Worm (Caenorhabditis elegans) whole organism, L4/young adult: Measurements from ENCODE around the gene str-101.
"Not testable (repeated sequence)": the region's sequence is repeated elsewhere in the genome, so short reads cannot be mapped to it uniquely, and the experiment has no call there.

Experiments used
- W03F9.2 ChIP-seq: fragments of 150-350 bp; optimal IDR thresholded peaks from 2 replicates; lab custom pipeline; 2014; ENCODE audit warnings: missing biosample characterization, missing genetic modification characterization
- dao-5 ChIP-seq: sonication (generic microtip); optimal IDR thresholded peaks from 2 replicates; lab custom pipeline; 2016; ENCODE audit warnings: missing genotype, missing genetic modification characterization, moderate library complexity, missing compliant biosample characterization
- him-1 ChIP-seq: sonication (generic microtip); optimal IDR thresholded peaks from 2 replicates; lab custom pipeline; 2016; ENCODE audit warnings: missing genotype, missing genetic modification reagents, missing genetic modification characterization, missing compliant biosample characterization

str-101 gene

ce11 chrV:15711898-15712297, at the start of gene str-101:
TSS of gene str-101 (minus strand) at chrV:15711998.
- TF ChIP-seq W03F9.2 (tag; lab: Kevin White, UChicago) = no peak
- TF ChIP-seq dao-5 (tag; lab: Kevin White, UChicago) = no peak
- TF ChIP-seq him-1 = no peak

ce11 chrV:15758449-15758848, 46.7 kb upstream of the str-101 start, which contains the start of gene str-9:
TSS of gene str-9 (plus strand) at chrV:15758749.
- TF ChIP-seq dao-5 (tag; lab: Kevin White, UChicago) (no peak), him-1 (no peak), W03F9.2 (tag; lab: Kevin White, UChicago) (no peak)

ce11 chrV:15757645-15758044, 45.8 kb upstream of the str-101 start:
- TF ChIP-seq him-1 (no peak), W03F9.2 (tag; lab: Kevin White, UChicago) (no peak), dao-5 (tag; lab: Kevin White, UChicago) (no peak)

- TF ChIP-seq W03F9.2 (tag; lab: Kevin White, UChicago); dao-5 (tag; lab: Kevin White, UChicago); him-1: not testable (repeated sequence)
These were observed 42.9 kb upstream of the str-101 start, which contains the start of gene str-8 for ce11 chrV:15754731-15755130. TSS of gene str-8 (plus strand) at chrV:15755031.

ce11 chrV:15752941-15753340, 41.1 kb upstream of the str-101 start, which contains the start of gene str-5:
TSS of gene str-5 (plus strand) at chrV:15753241.
- not testable (repeated sequence) for TF ChIP-seq him-1; dao-5 (tag; lab: Kevin White, UChicago); W03F9.2 (tag; lab: Kevin White, UChicago)

- no peak for TF ChIP-seq him-1
- TF ChIP-seq dao-5 (tag; lab: Kevin White, UChicago) = no peak
- no peak for TF ChIP-seq W03F9.2 (tag; lab: Kevin White, UChicago)
These were observed 40.3 kb upstream of the str-101 start, which contains the start of gene str-43 for ce11 chrV:15752049-15752448. TSS of gene str-43 (minus strand) at chrV:15752149.

ce11 chrV:15750130-15750529, 38.3 kb upstream of the str-101 start, which contains the start of gene str-6:
TSS of gene str-6 (minus strand) at chrV:15750230.
- no peak for TF ChIP-seq W03F9.2 (tag; lab: Kevin White, UChicago)
- TF ChIP-seq him-1 = no peak
- no peak for TF ChIP-seq dao-5 (tag; lab: Kevin White, UChicago)

ce11 chrV:15748343-15748742, 36.5 kb upstream of the str-101 start, which contains the start of gene T23D5.8:
TSS of gene T23D5.8 (minus strand) at chrV:15748443.
- not testable (repeated sequence) for TF ChIP-seq dao-5 (tag; lab: Kevin White, UChicago); him-1; W03F9.2 (tag; lab: Kevin White, UChicago)

ce11 chrV:15744366-15744765, 32.6 kb upstream of the str-101 start, which contains the start of gene str-19:
TSS of gene str-19 (minus strand) at chrV:15744466.
- TF ChIP-seq dao-5 (tag; lab: Kevin White, UChicago); him-1; W03F9.2 (tag; lab: Kevin White, UChicago): not testable (repeated sequence)

ce11 chrV:15741851-15742250, 30.1 kb upstream of the str-101 start, which contains the start of gene str-18:
TSS of gene str-18 (minus strand) at chrV:15741951.
- no peak for TF ChIP-seq W03F9.2 (tag; lab: Kevin White, UChicago)
- no peak for TF ChIP-seq him-1
- no peak for TF ChIP-seq dao-5 (tag; lab: Kevin White, UChicago)

ce11 chrV:15735720-15736119, 23.9 kb upstream of the str-101 start, which contains the start of gene str-27:
TSS of gene str-27 (minus strand) at chrV:15735820.
- TF ChIP-seq W03F9.2 (tag; lab: Kevin White, UChicago) (no peak), him-1 (no peak), dao-5 (tag; lab: Kevin White, UChicago) (no peak)

- TF ChIP-seq him-1 = no peak
- TF ChIP-seq W03F9.2 (tag; lab: Kevin White, UChicago) = no peak
- no peak for TF ChIP-seq dao-5 (tag; lab: Kevin White, UChicago)
These were observed 21.8 kb upstream of the str-101 start, which contains the start of gene T23D5.3 for ce11 chrV:15733568-15733967. TSS of gene T23D5.3 (minus strand) at chrV:15733668.

ce11 chrV:15733020-15733419, 21.2 kb upstream of the str-101 start:
- no peak for TF ChIP-seq him-1
- TF ChIP-seq W03F9.2 (tag; lab: Kevin White, UChicago) = no peak
- TF ChIP-seq dao-5 (tag; lab: Kevin White, UChicago) = no peak

ce11 chrV:15732209-15732608, 20.4 kb upstream of the str-101 start, which contains the start of gene str-38:
TSS of gene str-38 (minus strand) at chrV:15732309.
- TF ChIP-seq dao-5 (tag; lab: Kevin White, UChicago) (no peak), him-1 (no peak), W03F9.2 (tag; lab: Kevin White, UChicago) (no peak)
